Worm (Caenorhabditis elegans) whole organism, early embryonic: ENCODE results near the gene C46H3.1.
A peak's percentile ranks its signal among the peaks of the same experiment; 100 is the strongest.

ENCODE experiments used
- B0310.2 ChIP-seq: sonication (generic microtip); optimal IDR thresholded peaks from 2 replicates; lab custom pipeline; 2016; ENCODE audit warnings: mild to moderate bottlenecking, missing genetic modification characterization, missing compliant biosample characterization
- F13C5.2 ChIP-seq: sonication (generic microtip); optimal IDR thresholded peaks from 2 replicates; lab custom pipeline; 2017; ENCODE audit warnings: mild to moderate bottlenecking, missing genetic modification characterization, inconsistent platforms, missing compliant biosample characterization
- aly-1 ChIP-seq: sonication (generic microtip); optimal IDR thresholded peaks from 2 replicates; lab custom pipeline; 2016; ENCODE audit warnings: missing genetic modification characterization, missing compliant biosample characterization
- ama-1 ChIP-seq: fragments of 150-350 bp; optimal IDR thresholded peaks from 2 replicates; lab custom pipeline; 2014
- ceh-13 ChIP-seq: fragments of 200-800 bp; sonication (Bioruptor generic); optimal IDR thresholded peaks from 2 replicates; lab custom pipeline; 2018; ENCODE audit warnings: mild to moderate bottlenecking, missing genetic modification characterization, missing compliant biosample characterization
- ceh-36 ChIP-seq: sonication (generic microtip); optimal IDR thresholded peaks from 2 replicates; lab custom pipeline; 2016; ENCODE audit warnings: missing genetic modification characterization, inconsistent platforms, missing compliant biosample characterization
- ets-7 ChIP-seq: sonication (generic microtip); optimal IDR thresholded peaks from 2 replicates; lab custom pipeline; 2016; ENCODE audit warnings: missing genotype, missing genetic modification characterization, missing compliant biosample characterization
- flt-1 ChIP-seq: fragments of 200-800 bp; sonication (Bioruptor generic); IDR thresholded peaks from 2 replicates; pipeline ENCODE4 v1.3.6; 2022; ENCODE audit warnings: missing genetic modification characterization, missing compliant biosample characterization
- hmbx-1 ChIP-seq: sonication (generic microtip); optimal IDR thresholded peaks from 2 replicates; lab custom pipeline; 2016; ENCODE audit warnings: mild to moderate bottlenecking, missing genetic modification characterization, missing compliant biosample characterization
- hmg-4 ChIP-seq: fragments of 200-800 bp; sonication (Bioruptor generic); optimal IDR thresholded peaks from 2 replicates; lab custom pipeline; 2018; ENCODE audit warnings: mild to moderate bottlenecking, missing genetic modification characterization, missing compliant biosample characterization
- hnd-1 ChIP-seq: sonication (generic microtip); optimal IDR thresholded peaks from 2 replicates; lab custom pipeline; 2016; ENCODE audit warnings: missing genetic modification characterization, missing compliant biosample characterization
- pes-1 ChIP-seq: fragments of 200-800 bp; sonication (Bioruptor generic); IDR thresholded peaks from 2 replicates; pipeline ENCODE4 v1.3.6; 2022; ENCODE audit warnings: missing genetic modification reagents, missing genetic modification characterization, missing compliant biosample characterization
- scrt-1 ChIP-seq: fragments of 200-800 bp; sonication (Bioruptor generic); IDR thresholded peaks from 2 replicates; pipeline ENCODE4 v1.3.6; 2022; ENCODE audit warnings: missing genetic modification characterization, missing compliant biosample characterization
- sea-1 ChIP-seq: fragments of 200-800 bp; sonication (Bioruptor generic); conservative IDR thresholded peaks from 2 replicates; pipeline ENCODE4 v1.3.6; 2022; ENCODE audit warnings: missing genetic modification characterization, missing compliant biosample characterization
- tbx-11 ChIP-seq: fragments of 200-800 bp; sonication (Bioruptor generic); IDR thresholded peaks from 2 replicates; pipeline ENCODE4 v1.3.6; 2022; ENCODE audit warnings: missing genetic modification characterization, missing compliant biosample characterization
- tbx-37 ChIP-seq: fragments of 200-800 bp; sonication (Bioruptor generic); conservative IDR thresholded peaks from 2 replicates; pipeline ENCODE4 v1.3.6; 2022; ENCODE audit warnings: missing genetic modification reagents, missing genetic modification characterization, missing compliant biosample characterization
- tra-4 ChIP-seq: sonication (generic microtip); optimal IDR thresholded peaks from 2 replicates; lab custom pipeline; 2017; ENCODE audit warnings: missing genetic modification characterization, missing compliant biosample characterization

Gene C46H3.1

DNA sequence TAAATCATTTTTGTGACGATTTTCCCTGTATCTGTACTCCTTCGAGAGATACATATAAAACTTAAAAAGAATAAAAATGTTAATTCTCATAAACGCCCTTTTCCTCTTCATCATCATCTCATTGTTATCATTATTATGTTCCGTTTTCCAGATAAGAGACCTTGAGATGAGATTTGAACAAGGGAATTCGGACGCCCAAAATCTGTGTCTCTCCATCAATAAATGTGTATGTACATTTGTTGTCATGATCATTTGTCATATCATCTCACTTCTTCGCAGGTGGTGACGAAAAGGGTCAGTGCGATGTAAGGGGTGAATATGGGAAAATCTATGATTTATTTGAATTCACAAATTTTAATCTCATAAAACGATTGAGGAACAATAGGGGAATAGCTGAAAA is 22.9 kb downstream of the C46H3.1 start:
- no peak for TF ChIP-seq hmbx-1 (tag; lab: Kevin White, UChicago)
- TF ChIP-seq tbx-11 (GFP tag; lab: Robert Waterston, UW): no peak
- TF ChIP-seq scrt-1 (GFP tag; lab: Robert Waterston, UW): no peak
- no peak for TF ChIP-seq hmg-4 (GFP tag; lab: Kevin White, UChicago)
- no peak for TF ChIP-seq F13C5.2
- no peak for TF ChIP-seq ets-7

ce11 chrX:1238803-1239202 is 29.6 kb downstream of the C46H3.1 start, which contains the start of gene C25G6.3:
C25G6.3 (minus strand) TSS chrX:1238903.
- TF ChIP-seq flt-1 (no peak), tbx-37 (no peak), ceh-13 (GFP tag; lab: Kevin White, UChicago) (no peak), hmbx-1 (tag; lab: Kevin White, UChicago) (no peak), ceh-36 (tag; lab: Kevin White, UChicago) (no peak), pes-1 (no peak), hmg-4 (GFP tag; lab: Kevin White, UChicago) (no peak), tbx-11 (GFP tag; lab: Robert Waterston, UW) (no peak), B0310.2 (tag; lab: Kevin White, UChicago) (no peak), ama-1 (lab: Kevin White, UChicago) (no peak), ets-7 (no peak), tra-4 (tag; lab: Kevin White, UChicago) (no peak), F13C5.2 (no peak), scrt-1 (GFP tag; lab: Robert Waterston, UW) (no peak)

ce11 chrX:1242763-1243162 is 33.6 kb downstream of the C46H3.1 start:
- TF ChIP-seq hmbx-1 (tag; lab: Kevin White, UChicago): no peak
- no peak for TF ChIP-seq tbx-37
- TF ChIP-seq ceh-13 (GFP tag; lab: Kevin White, UChicago): no peak
- no peak for TF ChIP-seq pes-1

DNA sequence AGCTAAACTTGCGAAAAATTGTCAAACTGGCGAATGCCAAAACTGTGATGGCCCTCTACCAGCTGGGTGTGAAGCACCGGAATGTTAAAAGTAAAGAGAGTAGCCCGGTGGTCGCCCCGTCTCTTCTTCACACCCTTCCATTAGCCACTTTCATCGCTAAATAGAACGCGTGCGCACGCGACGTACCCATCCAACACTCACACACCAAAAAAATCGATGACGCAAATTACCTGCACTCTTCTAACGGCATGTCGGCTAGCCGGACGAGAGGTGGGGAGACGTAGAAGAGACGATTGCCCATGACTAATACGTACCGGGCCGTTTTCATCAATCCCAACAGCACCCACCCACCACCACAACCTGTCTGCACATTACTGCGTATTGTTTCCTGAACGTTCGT is 35.0 kb downstream of the C46H3.1 start:
- TF ChIP-seq tra-4 (tag; lab: Kevin White, UChicago) (no peak), tbx-37 (no peak), tbx-11 (GFP tag; lab: Robert Waterston, UW) (no peak), B0310.2 (tag; lab: Kevin White, UChicago) (no peak), ceh-36 (tag; lab: Kevin White, UChicago) (no peak), pes-1 (no peak; the same call in 1 of the 2 replicates), ama-1 (lab: Kevin White, UChicago) (no peak), hmg-4 (GFP tag; lab: Kevin White, UChicago) (peak; percentile 30)

- TF ChIP-seq F13C5.2: no peak
- TF ChIP-seq aly-1 (tag; lab: Kevin White, UChicago): no peak
- TF ChIP-seq tra-4 (tag; lab: Kevin White, UChicago): no peak
- no peak for TF ChIP-seq ama-1 (lab: Kevin White, UChicago)
- no peak for TF ChIP-seq hnd-1 (tag; lab: Kevin White, UChicago)
- no peak for TF ChIP-seq sea-1 (GFP tag; lab: Robert Waterston, UW)
- no peak for TF ChIP-seq ceh-36 (tag; lab: Kevin White, UChicago)
- no peak for TF ChIP-seq scrt-1 (GFP tag; lab: Robert Waterston, UW)
- TF ChIP-seq hmbx-1 (tag; lab: Kevin White, UChicago): no peak
- TF ChIP-seq B0310.2 (tag; lab: Kevin White, UChicago): no peak
These were observed 36.5 kb downstream of the C46H3.1 start, which contains the start of gene tsp-9 for ce11 chrX:1245717-1246116. tsp-9 (plus strand) TSS chrX:1246017.

DNA sequence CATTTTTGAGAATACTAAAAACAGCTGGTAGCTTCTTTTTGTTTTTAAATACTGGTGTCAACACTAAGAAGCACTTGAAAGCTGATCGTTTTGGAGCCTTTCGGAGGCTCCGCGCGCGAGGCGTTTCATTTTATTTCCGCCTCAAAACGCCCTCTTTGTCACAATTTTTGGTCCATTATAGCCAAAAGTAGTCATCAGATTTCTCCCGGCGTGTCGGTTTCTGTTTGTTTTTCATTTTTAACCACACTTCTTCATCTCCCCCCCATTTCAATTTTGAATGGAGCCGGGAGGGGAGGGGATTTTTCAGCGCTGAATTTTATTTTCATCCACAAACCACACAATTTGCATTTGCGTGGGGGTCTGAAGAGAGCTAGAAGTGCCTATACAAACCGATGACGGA is 40.5 kb downstream of the C46H3.1 start, which contains the start of gene C25G6.4:
Gene C25G6.4, minus strand, starts transcription at position 101 of the 400 bp plus-strand sequence.
- no peak for TF ChIP-seq flt-1
- no peak for TF ChIP-seq scrt-1 (GFP tag; lab: Robert Waterston, UW)
- TF ChIP-seq ets-7: no peak
- TF ChIP-seq hmg-4 (GFP tag; lab: Kevin White, UChicago): no peak
- no peak for TF ChIP-seq tra-4 (tag; lab: Kevin White, UChicago)
- no peak for TF ChIP-seq ceh-13 (GFP tag; lab: Kevin White, UChicago)
- TF ChIP-seq ama-1 (lab: Kevin White, UChicago): no peak
- no peak for TF ChIP-seq pes-1
- no peak for TF ChIP-seq aly-1 (tag; lab: Kevin White, UChicago)
- no peak for TF ChIP-seq F13C5.2
- no peak for TF ChIP-seq tbx-11 (GFP tag; lab: Robert Waterston, UW)
- TF ChIP-seq tbx-37: no peak

ce11 chrX:1255547-1255946 is 46.4 kb downstream of the C46H3.1 start, which contains the start of gene npr-11:
npr-11 (minus strand) TSS chrX:1255647.
- TF ChIP-seq F13C5.2 (no peak), aly-1 (tag; lab: Kevin White, UChicago) (no peak), hnd-1 (tag; lab: Kevin White, UChicago) (no peak), ets-7 (no peak), ceh-36 (tag; lab: Kevin White, UChicago) (no peak), sea-1 (GFP tag; lab: Robert Waterston, UW) (no peak), hmbx-1 (tag; lab: Kevin White, UChicago) (no peak), ceh-13 (GFP tag; lab: Kevin White, UChicago) (no peak), pes-1 (no peak), hmg-4 (GFP tag; lab: Kevin White, UChicago) (no peak), flt-1 (no peak), scrt-1 (GFP tag; lab: Robert Waterston, UW) (no peak), B0310.2 (tag; lab: Kevin White, UChicago) (no peak), tbx-11 (GFP tag; lab: Robert Waterston, UW) (no peak), tbx-37 (no peak), ama-1 (lab: Kevin White, UChicago) (no peak), tra-4 (tag; lab: Kevin White, UChicago) (no peak)

- TF ChIP-seq flt-1 (no peak), tbx-37 (no peak), hmg-4 (GFP tag; lab: Kevin White, UChicago) (no peak)
These were observed 48.5 kb downstream of the C46H3.1 start for ce11 chrX:1257668-1258067.
